Fruit fly (Drosophila melanogaster) whole organism: ENCODE data around the gene CG6999.

Source experiments
- CG8478 ChIP-seq: fragments of >200 bp; optimal IDR thresholded peaks from 2 replicates; lab custom pipeline; 2018; ENCODE audit warnings: inconsistent platforms
- Dll ChIP-seq: fragments of >200 bp; optimal IDR thresholded peaks from 2 replicates; lab custom pipeline; 2017
- EcR ChIP-seq, 2 experiments: fragments of >200 bp; optimal IDR thresholded peaks; 2 replicates each; lab custom pipeline; 2017; ENCODE audit warnings: missing biosample characterization in 2 of 2, missing genetic modification characterization in 2 of 2, missing genetic modification reagents in 2 of 2
- pan ChIP-seq: fragments of >200 bp; optimal IDR thresholded peaks from 2 replicates; lab custom pipeline; 2017
- psq ChIP-seq: fragments of >200 bp; optimal IDR thresholded peaks from 2 replicates; lab custom pipeline; 2017
- usp ChIP-seq: fragments of >200 bp; optimal IDR thresholded peaks from 2 replicates; lab custom pipeline; 2017; ENCODE audit warnings: missing biosample characterization, missing genetic modification characterization, mixed read lengths

DNA sequence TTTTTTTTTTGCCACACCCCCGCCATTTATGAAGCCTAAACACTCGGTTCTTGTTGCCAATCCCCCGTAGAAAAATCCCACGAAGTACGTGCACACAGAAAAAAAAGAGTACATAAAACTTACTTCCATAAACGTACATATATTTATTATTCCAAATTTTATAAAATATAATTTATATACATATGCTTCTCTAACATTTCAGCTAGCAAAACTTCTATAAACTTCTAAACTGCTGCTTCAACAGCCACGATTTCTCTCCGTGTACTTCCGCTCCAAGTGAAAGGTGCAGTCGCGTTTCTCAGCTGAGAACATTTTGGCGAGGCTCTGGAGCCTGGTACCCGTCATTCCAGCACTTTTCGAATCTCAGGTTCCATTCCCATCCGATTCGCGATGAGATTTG lies 25.5 kb upstream of the CG6999 start:
- TF ChIP-seq usp (no peak), EcR (GFP tag; optimal IDR thresholded peaks at IDR 0.05; lab: Kevin White, UChicago) (no peak), psq (lab: Kevin White, UChicago) (no peak), pan (no peak), CG8478 (lab: Kevin White, UChicago) (no peak), Dll (lab: Kevin White, UChicago) (no peak)
